Worm (Caenorhabditis elegans) whole organism, midembryonic: Measurements from ENCODE around the gene drd-1.

Source experiments
- T22C8.4 ChIP-seq: fragments of 200-800 bp; sonication (Bioruptor generic); IDR thresholded peaks from 2 replicates; pipeline ENCODE4 v1.3.6; 2022; ENCODE audit warnings: missing genetic modification characterization, missing compliant biosample characterization
- cog-1 ChIP-seq: sonication (generic microtip); optimal IDR thresholded peaks from 2 replicates; lab custom pipeline; 2016; ENCODE audit warnings: missing genetic modification characterization, missing compliant biosample characterization
- flt-1 ChIP-seq: fragments of 200-800 bp; sonication (Bioruptor generic); IDR thresholded peaks from 2 replicates; pipeline ENCODE4 v1.3.6; 2022; ENCODE audit warnings: missing genetic modification characterization, missing compliant biosample characterization
- med-1 ChIP-seq: sonication (generic microtip); optimal IDR thresholded peaks from 2 replicates; lab custom pipeline; 2017; ENCODE audit warnings: missing genetic modification characterization, mild to moderate bottlenecking, missing compliant biosample characterization, antibody characterized with exemption, missing genetic modification reagents; ENCODE audit not compliant: insufficient read depth

DNA sequence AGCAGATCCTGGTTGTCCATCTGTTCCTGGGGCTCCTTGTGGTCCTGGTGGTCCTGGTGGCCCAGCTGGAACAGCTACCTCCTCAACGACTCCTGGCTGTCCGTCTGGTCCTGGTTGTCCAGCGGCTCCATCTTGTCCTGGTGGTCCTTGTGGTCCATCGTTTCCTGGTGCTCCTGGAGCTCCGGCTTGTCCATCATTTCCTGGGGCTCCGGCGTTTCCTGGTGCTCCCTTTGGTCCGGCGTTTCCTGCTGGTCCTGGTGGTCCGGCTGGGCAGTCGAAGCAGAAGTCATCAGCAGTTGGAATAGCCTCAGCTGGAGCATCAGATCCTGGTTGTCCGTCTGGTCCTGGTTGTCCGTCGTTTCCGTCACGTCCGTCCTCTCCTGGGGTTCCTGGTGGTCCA, 29.4 kb upstream of the drd-1 start:
- TF ChIP-seq med-1 (GFP tag; lab: Kevin White, UChicago) (no peak), T22C8.4 (GFP tag; lab: Robert Waterston, UW) (no peak), flt-1 (GFP tag; lab: Robert Waterston, UW) (no peak), cog-1 (no peak)
